Worm (Caenorhabditis elegans): ENCODE data around the gene cec-8.

DNA sequence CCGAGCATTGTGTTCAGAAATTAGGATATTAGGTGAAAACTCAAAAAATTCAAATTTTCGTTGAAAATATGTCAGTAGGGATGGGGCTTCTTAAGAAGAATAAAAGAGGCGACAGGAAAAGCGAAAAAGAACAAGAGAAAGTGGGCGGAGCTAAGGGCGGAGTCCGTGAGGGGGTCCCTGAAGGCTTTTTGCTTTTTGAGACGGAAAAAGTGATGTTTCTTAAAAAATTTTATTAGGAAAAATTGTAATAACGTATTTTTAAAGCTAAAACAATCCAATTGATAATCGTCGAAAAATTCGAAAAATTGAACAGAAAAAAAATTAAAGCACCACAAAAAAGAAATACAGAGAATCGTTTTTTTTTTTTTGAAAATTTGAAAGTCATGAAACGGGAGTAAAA is 34.6 kb downstream of the cec-8 start, which contains the start of gene Y55B1BR.6:
- TF ChIP-seq Y56A3A.18 (GFP tag; IDR thresholded peaks at IDR 0.05) (no peak), pha-4 (tag; optimal IDR thresholded peaks at IDR 0.05) (no peak), F22D6.2 (tag; optimal IDR thresholded peaks at IDR 0.05) (no peak), pbrm-1 (GFP tag; IDR thresholded peaks at IDR 0.05) (no peak), madf-8 (GFP tag; conservative IDR thresholded peaks at IDR 0.05) (no peak), dpl-1 (GFP tag; optimal IDR thresholded peaks at IDR 0.05) (no peak), nfya-1 (tag; optimal IDR thresholded peaks at IDR 0.05; ENCODE audit: borderline replicate concordance, insufficient read depth) (no peak), sdz-38 (tag; optimal IDR thresholded peaks at IDR 0.05) (no peak), F57C9.4 (tag; optimal IDR thresholded peaks at IDR 0.05) (no peak), nfyb-1 (GFP tag; IDR thresholded peaks at IDR 0.05) (no peak), C17E4.6 (GFP tag; IDR thresholded peaks at IDR 0.05) (no peak), let-526 (GFP tag; IDR thresholded peaks at IDR 0.05) (no peak)
